Fruit fly (Drosophila melanogaster): Measurements from ENCODE around the gene CG8750.

The CG8750 gene

DNA sequence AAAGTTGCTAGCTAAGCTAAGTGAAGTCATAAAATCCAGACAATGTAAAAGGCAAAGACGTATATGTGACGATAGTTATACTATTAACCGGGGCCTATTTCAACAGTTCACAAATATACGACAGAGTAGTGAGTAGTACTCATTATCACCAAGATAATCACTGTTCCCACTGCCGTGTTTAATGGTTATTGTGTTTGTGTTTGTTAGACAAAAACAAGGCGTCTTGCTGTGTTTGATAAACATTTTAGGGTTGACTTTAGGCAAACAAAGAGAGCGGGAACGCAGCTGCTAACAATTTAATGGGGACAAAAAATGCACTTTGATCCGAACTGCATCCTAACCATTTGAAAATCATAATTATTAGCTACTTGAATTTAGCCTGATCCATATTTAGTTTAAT, 22.7 kb upstream of the CG8750 start (continued):
- TF ChIP-seq NK7.1 (GFP tag; optimal IDR thresholded peaks at IDR 0.05) (peak; percentile 18), CG7271 (tag; optimal IDR thresholded peaks at IDR 0.05) (peak; percentile 92), B-H1 (GFP tag; IDR thresholded peaks at IDR 0.05) (no peak), zen2 (GFP tag; IDR thresholded peaks at IDR 0.05; ENCODE audit: partially characterized antibody) (no peak), luna (GFP tag; optimal IDR thresholded peaks at IDR 0.05) (no peak), wek (GFP tag; optimal IDR thresholded peaks at IDR 0.05) (peak; percentile 92), CG14965 (GFP tag; optimal IDR thresholded peaks at IDR 0.05; ENCODE audit: borderline replicate concordance) (peak; percentile 33), esg (GFP tag; conservative IDR thresholded peaks at IDR 0.05) (no peak), Ets65A (GFP tag) (no peak), CG12104 (GFP tag; optimal IDR thresholded peaks at IDR 0.05) (no peak), CTCF (GFP tag; optimal IDR thresholded peaks at IDR 0.05) (peak; percentile 57), Side (GFP tag; optimal IDR thresholded peaks at IDR 0.05) (peak; percentile 68), Hand (GFP tag; optimal IDR thresholded peaks at IDR 0.05) (no peak), CG18764 (GFP tag; optimal IDR thresholded peaks at IDR 0.05) (peak; percentile 77), ham (GFP tag; IDR thresholded peaks at IDR 0.05) (no peak), knrl (GFP tag; IDR thresholded peaks at IDR 0.05; ENCODE audit: partially characterized antibody) (no peak), CG12236 (GFP tag; optimal IDR thresholded peaks at IDR 0.05) (peak; percentile 86), Optix (GFP tag; IDR thresholded peaks at IDR 0.05) (no peak), ro (GFP tag; IDR thresholded peaks at IDR 0.05) (no peak), Hmx (GFP tag; optimal IDR thresholded peaks at IDR 0.05) (no peak), Sry-β (GFP tag; optimal IDR thresholded peaks at IDR 0.05) (peak; percentile 70), MTF-1 (GFP tag; optimal IDR thresholded peaks at IDR 0.05; ENCODE audit: borderline replicate concordance) (peak; percentile 91), Fer1 (GFP tag; optimal IDR thresholded peaks at IDR 0.05) (peak; percentile 33), CG13894 (tag; optimal IDR thresholded peaks at IDR 0.05) (no peak), Camta (GFP tag; optimal IDR thresholded peaks at IDR 0.05) (peak; percentile 63), zf30C (GFP tag; optimal IDR thresholded peaks at IDR 0.05) (no peak), Mrtf (GFP tag; IDR thresholded peaks at IDR 0.05) (no peak), C15 (GFP tag; IDR thresholded peaks at IDR 0.05) (no peak), gsb (GFP tag; IDR thresholded peaks at IDR 0.05) (no peak), D19B (GFP tag; optimal IDR thresholded peaks at IDR 0.05) (no peak), Dad (GFP tag; optimal IDR thresholded peaks at IDR 0.05) (peak; percentile 43), CG10321 (GFP tag; IDR thresholded peaks at IDR 0.05) (no peak), CG11456 (GFP tag; IDR thresholded peaks at IDR 0.05) (no peak), CG8281 (tag; optimal IDR thresholded peaks at IDR 0.05) (peak; percentile 63), Lhr (GFP tag; optimal IDR thresholded peaks at IDR 0.05) (peak; percentile 82), CG12659 (GFP tag; optimal IDR thresholded peaks at IDR 0.05) (peak; percentile 39), CG10959 (GFP tag; IDR thresholded peaks at IDR 0.05) (no peak), Med (GFP tag) (peak; percentile 93), Awh (GFP tag; IDR thresholded peaks at IDR 0.05) (peak; percentile 58; the same call in 1 of the 2 replicates), dpn (GFP tag; optimal IDR thresholded peaks at IDR 0.05) (peak in 1 of 2 experiments; percentile 2), ttk (GFP tag; IDR thresholded peaks at IDR 0.05) (no peak), CG31441 (GFP tag; IDR thresholded peaks at IDR 0.05) (peak; percentile 71), btn (GFP tag; optimal IDR thresholded peaks at IDR 0.05) (peak; percentile 59), nau (GFP tag; optimal IDR thresholded peaks at IDR 0.05) (peak; percentile 70), Scr (GFP tag; IDR thresholded peaks at IDR 0.05; ENCODE audit: partially characterized antibody) (no peak), fd64A (GFP tag; optimal IDR thresholded peaks at IDR 0.05) (peak; percentile 92), CG14860 (GFP tag; IDR thresholded peaks at IDR 0.05; ENCODE audit: partially characterized antibody) (no peak), Chrac-16 (GFP tag; optimal IDR thresholded peaks at IDR 0.05) (no peak), Oli (tag; optimal IDR thresholded peaks at IDR 0.05) (peak; percentile 48), CG14050 (GFP tag; IDR thresholded peaks at IDR 0.05) (no peak; the same call in 2 of the 3 replicates), dimm (GFP tag; IDR thresholded peaks at IDR 0.05) (no peak), kah (GFP tag; optimal IDR thresholded peaks at IDR 0.05) (peak; percentile 62)

All from whole organism, embryonic.